Worm (Caenorhabditis elegans): ENCODE data around the gene ceh-37.

ceh-37 gene

ce11 chrX:14173850-14174249, 34.0 kb downstream of the ceh-37 start, which contains the start of gene idhb-1:
idhb-1 (minus strand) TSS chrX:14174063.
- TF ChIP-seq ztf-23 (GFP tag; IDR thresholded peaks at IDR 0.05) (0 out of 2 replicates have a peak, but pooled peaks have one; percentile 36), klf-2 (GFP tag; conservative IDR thresholded peaks at IDR 0.05) (no peak), ztf-29 (GFP tag; IDR thresholded peaks at IDR 0.05) (no peak), ref-1 (GFP tag; conservative IDR thresholded peaks at IDR 0.05) (no peak), cog-1 (tag; optimal IDR thresholded peaks at IDR 0.05) (peak; percentile 28), med-1 (GFP tag; optimal IDR thresholded peaks at IDR 0.05; ENCODE audit: insufficient read depth) (no peak), flt-1 (GFP tag; IDR thresholded peaks at IDR 0.05) (peak; percentile 58; the same call in 1 of the 2 replicates), T22C8.4 (GFP tag; IDR thresholded peaks at IDR 0.05) (peak; percentile 84), tab-1 (GFP tag; IDR thresholded peaks at IDR 0.05) (no peak)

DNA sequence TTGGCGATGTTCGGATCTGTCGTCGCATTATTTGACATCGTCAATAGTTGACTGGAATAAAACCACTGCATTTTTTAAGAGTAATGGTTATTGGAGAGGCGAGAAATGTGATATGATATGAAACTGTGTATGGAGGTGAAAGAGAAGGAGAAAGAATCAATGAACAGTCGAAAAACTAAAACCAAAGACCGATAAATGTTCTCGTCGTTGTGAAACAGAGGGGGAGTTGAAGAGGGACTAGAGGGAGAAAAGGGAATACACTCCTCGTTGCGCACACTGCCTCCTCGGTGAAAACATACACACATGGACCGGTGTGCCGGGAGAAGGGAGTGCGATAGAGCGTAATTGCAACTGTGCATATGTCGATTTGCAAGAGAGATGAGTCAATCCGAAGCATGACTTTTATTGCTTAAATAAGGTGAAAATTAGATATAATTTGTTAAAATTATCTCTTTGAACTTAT, 38.2 kb downstream of the ceh-37 start, which contains the start of gene sym-4:
sym-4 (minus strand) TSS at position 51 of the 463 bp plus-strand sequence.
- TF ChIP-seq ztf-23 (GFP tag; IDR thresholded peaks at IDR 0.05) (0 out of 2 replicates have a peak, but pooled peaks have one; percentile 38), ref-1 (GFP tag; conservative IDR thresholded peaks at IDR 0.05) (no peak), klf-2 (GFP tag; conservative IDR thresholded peaks at IDR 0.05) (no peak), cog-1 (tag; optimal IDR thresholded peaks at IDR 0.05) (peak; percentile 65), tab-1 (GFP tag; IDR thresholded peaks at IDR 0.05) (no peak), T22C8.4 (GFP tag; IDR thresholded peaks at IDR 0.05) (no peak), flt-1 (GFP tag; IDR thresholded peaks at IDR 0.05) (0 out of 2 replicates have a peak, but pooled peaks have one; percentile 37), med-1 (GFP tag; optimal IDR thresholded peaks at IDR 0.05; ENCODE audit: insufficient read depth) (no peak), ztf-29 (GFP tag; IDR thresholded peaks at IDR 0.05) (no peak)

DNA sequence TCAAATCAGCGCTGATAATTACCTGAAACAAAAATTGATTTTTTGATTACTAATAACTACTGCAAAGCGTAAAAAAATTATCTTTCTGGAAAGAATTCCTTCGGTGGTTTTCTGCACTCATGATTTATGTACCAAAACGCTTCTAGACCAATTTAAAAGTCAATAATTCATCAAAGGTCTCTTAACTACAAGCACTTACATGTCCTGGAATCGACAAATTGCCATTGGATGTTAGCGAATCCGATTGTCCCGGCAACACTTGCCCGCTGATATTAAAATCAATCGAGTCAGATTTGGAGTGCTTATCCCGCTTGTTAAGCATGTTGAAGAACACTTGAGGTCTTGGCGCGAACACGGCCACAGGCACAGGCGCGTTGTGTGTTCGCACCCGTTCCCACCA, 42.6 kb downstream of the ceh-37 start:
- no peak for TF ChIP-seq med-1 (GFP tag; optimal IDR thresholded peaks at IDR 0.05; ENCODE audit: insufficient read depth)
- TF ChIP-seq ref-1 (GFP tag; conservative IDR thresholded peaks at IDR 0.05): no peak
- no peak for TF ChIP-seq ztf-29 (GFP tag; IDR thresholded peaks at IDR 0.05)
- TF ChIP-seq cog-1 (tag; optimal IDR thresholded peaks at IDR 0.05): no peak
- TF ChIP-seq klf-2 (GFP tag; conservative IDR thresholded peaks at IDR 0.05): no peak
- no peak for TF ChIP-seq tab-1 (GFP tag; IDR thresholded peaks at IDR 0.05)
- TF ChIP-seq flt-1 (GFP tag; IDR thresholded peaks at IDR 0.05): no peak
- no peak for TF ChIP-seq ztf-23 (GFP tag; IDR thresholded peaks at IDR 0.05)
- no peak for TF ChIP-seq T22C8.4 (GFP tag; IDR thresholded peaks at IDR 0.05)

DNA sequence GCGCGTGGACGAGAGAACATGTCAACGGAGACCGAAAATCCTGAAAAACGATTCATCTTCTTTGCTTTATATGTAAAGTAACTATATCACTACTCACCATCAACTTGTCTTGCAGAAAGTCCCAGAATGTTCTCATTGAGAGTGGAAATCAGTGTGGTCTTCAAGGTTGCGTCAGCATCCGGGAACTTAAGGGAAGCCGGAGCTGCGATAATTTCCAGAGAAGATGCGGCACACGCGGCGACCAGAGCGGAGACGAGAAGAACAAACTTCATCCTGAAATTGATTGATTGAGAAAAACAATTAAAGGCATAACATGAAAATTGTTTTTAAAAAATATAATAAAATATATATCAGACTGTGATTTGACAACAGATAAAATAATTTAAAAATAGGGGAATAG, 43.6 kb downstream of the ceh-37 start, which contains the start of gene vha-20:
vha-20 (minus strand) TSS at position 273 of the 400 bp plus-strand sequence.
- no peak for TF ChIP-seq ztf-23 (GFP tag; IDR thresholded peaks at IDR 0.05)
- TF ChIP-seq flt-1 (GFP tag; IDR thresholded peaks at IDR 0.05): no peak
- no peak for TF ChIP-seq cog-1 (tag; optimal IDR thresholded peaks at IDR 0.05)
- TF ChIP-seq tab-1 (GFP tag; IDR thresholded peaks at IDR 0.05): no peak
- TF ChIP-seq klf-2 (GFP tag; conservative IDR thresholded peaks at IDR 0.05): no peak
- no peak for TF ChIP-seq med-1 (GFP tag; optimal IDR thresholded peaks at IDR 0.05; ENCODE audit: insufficient read depth)
- no peak for TF ChIP-seq ref-1 (GFP tag; conservative IDR thresholded peaks at IDR 0.05)
- no peak for TF ChIP-seq ztf-29 (GFP tag; IDR thresholded peaks at IDR 0.05)
- TF ChIP-seq T22C8.4 (GFP tag; IDR thresholded peaks at IDR 0.05): no peak

ce11 chrX:14161684-14162347, 46.0 kb downstream of the ceh-37 start, which contains the start of gene lgc-25:
lgc-25 (minus strand) TSS chrX:14161734.
- TF ChIP-seq T22C8.4 (GFP tag; IDR thresholded peaks at IDR 0.05): no peak
- TF ChIP-seq cog-1 (tag; optimal IDR thresholded peaks at IDR 0.05): no peak
- TF ChIP-seq ref-1 (GFP tag; conservative IDR thresholded peaks at IDR 0.05): no peak
- TF ChIP-seq klf-2 (GFP tag; conservative IDR thresholded peaks at IDR 0.05): no peak
- TF ChIP-seq med-1 (GFP tag; optimal IDR thresholded peaks at IDR 0.05; ENCODE audit: insufficient read depth): no peak
- TF ChIP-seq tab-1 (GFP tag; IDR thresholded peaks at IDR 0.05): no peak
- no peak for TF ChIP-seq flt-1 (GFP tag; IDR thresholded peaks at IDR 0.05)
- TF ChIP-seq ztf-29 (GFP tag; IDR thresholded peaks at IDR 0.05): no peak
- no peak for TF ChIP-seq ztf-23 (GFP tag; IDR thresholded peaks at IDR 0.05)

DNA sequence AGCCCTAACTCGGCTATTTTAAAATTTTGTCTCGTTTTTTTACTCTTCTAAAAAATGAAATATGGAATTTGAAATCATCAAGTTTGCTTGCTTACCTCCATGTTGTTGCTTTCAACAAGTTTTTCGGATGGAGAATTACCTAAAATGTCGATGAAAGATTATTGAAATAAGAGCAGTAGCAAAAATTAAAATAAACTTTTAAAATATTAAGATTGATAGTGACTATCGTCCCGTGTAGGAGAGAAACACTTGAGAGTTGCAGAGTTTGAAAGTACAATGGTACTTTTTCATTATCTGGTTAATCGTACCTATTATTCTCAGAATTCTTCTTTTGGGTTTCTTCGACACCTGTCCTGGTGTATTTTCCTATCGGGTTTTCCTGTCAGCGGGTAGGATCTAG, 50.9 kb downstream of the ceh-37 start, which contains the start of gene ceh-90:
ceh-90 (minus strand) TSS at position 101 of the 400 bp plus-strand sequence.
- TF ChIP-seq klf-2 (GFP tag; conservative IDR thresholded peaks at IDR 0.05) (no peak), ref-1 (GFP tag; conservative IDR thresholded peaks at IDR 0.05) (no peak), med-1 (GFP tag; optimal IDR thresholded peaks at IDR 0.05; ENCODE audit: insufficient read depth) (no peak), cog-1 (tag; optimal IDR thresholded peaks at IDR 0.05) (no peak), ztf-23 (GFP tag; IDR thresholded peaks at IDR 0.05) (no peak), flt-1 (GFP tag; IDR thresholded peaks at IDR 0.05) (no peak), tab-1 (GFP tag; IDR thresholded peaks at IDR 0.05) (no peak), ztf-29 (GFP tag; IDR thresholded peaks at IDR 0.05) (no peak)

ce11 chrX:14152644-14153043, 55.2 kb downstream of the ceh-37 start:
- no peak for TF ChIP-seq flt-1 (GFP tag; IDR thresholded peaks at IDR 0.05)
- TF ChIP-seq T22C8.4 (GFP tag; IDR thresholded peaks at IDR 0.05): no peak
- no peak for TF ChIP-seq ref-1 (GFP tag; conservative IDR thresholded peaks at IDR 0.05)
- no peak for TF ChIP-seq tab-1 (GFP tag; IDR thresholded peaks at IDR 0.05)
- TF ChIP-seq cog-1 (tag; optimal IDR thresholded peaks at IDR 0.05): no peak

ce11 chrX:14147400-14147799, 60.4 kb downstream of the ceh-37 start, which contains the start of gene akt-2:
akt-2 (plus strand) TSS chrX:14147700.
- TF ChIP-seq ztf-29 (GFP tag; IDR thresholded peaks at IDR 0.05) (no peak), cog-1 (tag; optimal IDR thresholded peaks at IDR 0.05) (no peak), ref-1 (GFP tag; conservative IDR thresholded peaks at IDR 0.05) (no peak), T22C8.4 (GFP tag; IDR thresholded peaks at IDR 0.05) (no peak), klf-2 (GFP tag; conservative IDR thresholded peaks at IDR 0.05) (no peak), med-1 (GFP tag; optimal IDR thresholded peaks at IDR 0.05; ENCODE audit: insufficient read depth) (no peak), ztf-23 (GFP tag; IDR thresholded peaks at IDR 0.05) (no peak), flt-1 (GFP tag; IDR thresholded peaks at IDR 0.05) (no peak), tab-1 (GFP tag; IDR thresholded peaks at IDR 0.05) (no peak)
